Worm (Caenorhabditis elegans) whole organism, late embryonic: ENCODE results near the gene C16D9.1.

Experiments used
- C08G9.2 ChIP-seq: sonication (generic microtip); optimal IDR thresholded peaks from 2 replicates; lab custom pipeline; 2016; ENCODE audit warnings: mild to moderate bottlenecking, missing genetic modification characterization, moderate library complexity, missing compliant biosample characterization
- C38D4.7 ChIP-seq: fragments of 200-800 bp; sonication (Bioruptor generic); optimal IDR thresholded peaks from 2 replicates; lab custom pipeline; 2018; ENCODE audit warnings: mild to moderate bottlenecking, missing genetic modification characterization, moderate library complexity, missing compliant biosample characterization
- ama-1 ChIP-seq: fragments of 150-350 bp; optimal IDR thresholded peaks from 2 replicates; lab custom pipeline; 2014
- dve-1 ChIP-seq: sonication (generic microtip); optimal IDR thresholded peaks from 2 replicates; lab custom pipeline; 2017; ENCODE audit warnings: antibody characterized with exemption, mild to moderate bottlenecking, missing genetic modification characterization, missing compliant biosample characterization
- hlh-15 ChIP-seq: sonication (generic microtip); optimal IDR thresholded peaks from 2 replicates; lab custom pipeline; 2016; ENCODE audit warnings: missing genetic modification characterization, missing compliant biosample characterization
- rnt-1 ChIP-seq: sonication (generic microtip); optimal IDR thresholded peaks from 2 replicates; lab custom pipeline; 2016; ENCODE audit warnings: missing genetic modification characterization, missing compliant biosample characterization

- TF ChIP-seq C08G9.2 (no peak), ama-1 (lab: Kevin White, UChicago) (no peak), rnt-1 (no peak), C38D4.7 (GFP tag; lab: Kevin White, UChicago) (no peak), dve-1 (tag; lab: Kevin White, UChicago) (no peak), hlh-15 (tag; lab: Kevin White, UChicago) (no peak)
Observed at ce11 chrV:8215158-8215557, 44.0 kb upstream of the C16D9.1 start.
